Worm (Caenorhabditis elegans) whole organism, young adult: Measurements from ENCODE around the gene idpp-5.

ENCODE experiments used
- B0336.3 ChIP-seq: fragments of 200-800 bp; sonication (Bioruptor generic); IDR thresholded peaks from 2 replicates; pipeline ENCODE4 v1.3.6; 2022; ENCODE audit warnings: missing genetic modification characterization, missing compliant biosample characterization
- ceh-27 ChIP-seq: fragments of 200-800 bp; sonication (Bioruptor generic); optimal IDR thresholded peaks from 2 replicates; lab custom pipeline; 2018; ENCODE audit warnings: mild to moderate bottlenecking, missing genetic modification characterization, moderate library complexity, missing compliant biosample characterization
- ceh-91 ChIP-seq: fragments of 200-800 bp; sonication (Bioruptor generic); IDR thresholded peaks from 2 replicates; pipeline ENCODE4 v1.3.6; 2022; ENCODE audit warnings: missing genetic modification reagents, missing genetic modification characterization, missing compliant biosample characterization
- snpc-1.1 ChIP-seq: sonication (generic microtip); optimal IDR thresholded peaks from 2 replicates; lab custom pipeline; 2017; ENCODE audit warnings: missing genetic modification characterization, mild to moderate bottlenecking, missing compliant biosample characterization, antibody characterized with exemption, moderate library complexity, missing genotype, missing genetic modification reagents; ENCODE audit not compliant: insufficient read depth
- ztf-18 ChIP-seq: sonication (generic microtip); optimal IDR thresholded peaks from 2 replicates; lab custom pipeline; 2016; ENCODE audit warnings: missing genotype, mild to moderate bottlenecking, missing genetic modification characterization, missing compliant biosample characterization

DNA sequence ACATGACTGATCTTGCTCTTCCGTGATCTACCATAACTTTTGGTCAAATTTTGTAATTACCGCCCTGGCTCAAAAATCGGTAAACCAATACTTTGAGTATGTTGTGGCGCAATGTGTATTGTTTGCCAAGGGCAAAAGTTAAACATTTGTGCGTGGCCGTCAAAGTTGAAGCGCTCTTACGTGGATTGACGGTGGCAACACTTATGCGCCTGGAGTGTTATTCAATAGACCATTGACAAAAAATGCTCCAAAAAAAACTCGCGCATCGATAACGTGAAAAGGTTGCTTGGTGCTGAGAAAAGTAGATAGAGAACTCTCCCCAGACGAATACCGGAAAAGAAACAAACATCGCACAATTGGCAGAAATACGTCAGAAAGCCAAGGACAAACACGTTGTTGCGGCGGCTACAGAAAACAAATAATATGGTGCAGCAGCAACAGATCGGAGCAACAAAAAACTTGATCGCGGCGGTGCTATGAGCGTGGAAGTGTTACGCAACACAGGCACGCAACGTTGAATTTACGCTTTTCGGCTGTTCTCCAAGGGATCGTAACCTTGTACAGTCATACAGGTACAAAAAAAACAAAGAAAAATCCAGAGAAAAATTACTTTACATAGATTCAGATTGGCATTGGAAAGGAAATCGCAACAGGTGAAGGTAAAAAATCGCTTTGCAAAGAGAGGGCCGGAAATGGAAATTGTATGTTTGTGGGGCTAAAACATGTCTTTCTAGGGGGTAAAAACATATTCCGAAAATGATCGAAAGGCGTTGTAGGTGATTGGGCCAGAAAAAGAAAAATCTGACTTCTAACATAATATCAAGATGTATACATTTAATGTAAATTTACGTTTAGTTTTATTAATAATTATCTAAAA is 41.6 kb upstream of the idpp-5 start:
- TF ChIP-seq snpc-1.1 (no peak), ztf-18 (tag; lab: Kevin White, UChicago) (no peak), B0336.3 (no peak), ceh-91 (GFP tag; lab: Robert Waterston, UW) (no peak), ceh-27 (GFP tag; lab: Kevin White, UChicago) (no peak)
